Fruit fly (Drosophila melanogaster) whole organism, embryonic: ENCODE results near the gene deltaCOP.

Source experiments
- ATbp ChIP-seq: fragments of 200-800 bp; sonication (Bioruptor generic); optimal IDR thresholded peaks from 2 replicates; lab custom pipeline; 2017; ENCODE audit warnings: missing biosample characterization, mild to moderate bottlenecking, missing genetic modification characterization, missing genetic modification reagents
- Abd-B ChIP-seq: fragments of 200-800 bp; sonication (Bioruptor generic); optimal IDR thresholded peaks from 2 replicates; lab custom pipeline; 2018; ENCODE audit warnings: missing biosample characterization, mild to moderate bottlenecking, missing genetic modification characterization, moderate library complexity
- Adf1 ChIP-seq: fragments of 200-800 bp; sonication (Bioruptor generic); IDR thresholded peaks from 2 replicates; pipeline ENCODE4 v1.3.6; 2022; ENCODE audit warnings: missing biosample characterization, missing genetic modification characterization
- Awh ChIP-seq: fragments of 200-800 bp; sonication (Bioruptor generic); IDR thresholded peaks from 2 replicates; pipeline ENCODE4, ENCODE4 v1.3.6; 2022; ENCODE audit warnings: missing biosample characterization, missing genetic modification characterization
- B-H1 ChIP-seq: fragments of 200-800 bp; sonication (Bioruptor generic); IDR thresholded peaks from 3 replicates; pipeline ENCODE4 v1.3.6; 2022; ENCODE audit warnings: missing biosample characterization, missing genetic modification characterization
- CG10431 ChIP-seq: fragments of 200-800 bp; sonication (Bioruptor generic); optimal IDR thresholded peaks from 3 replicates; lab custom pipeline; 2018; ENCODE audit warnings: missing biosample characterization, mild to moderate bottlenecking, missing genetic modification characterization
- CG10565 ChIP-seq: fragments of 200-800 bp; sonication (Bioruptor generic); optimal IDR thresholded peaks from 3 replicates; lab custom pipeline; 2016; ENCODE audit warnings: missing biosample characterization, mild to moderate bottlenecking, missing genetic modification characterization
- CG11695 ChIP-seq: fragments of 200-800 bp; sonication (Bioruptor generic); IDR thresholded peaks from 3 replicates; pipeline ENCODE4 v1.3.6; 2022; ENCODE audit warnings: missing biosample characterization, missing genetic modification characterization
- CG12299 ChIP-seq: fragments of 200-800 bp; sonication (Bioruptor generic); optimal IDR thresholded peaks from 2 replicates; lab custom pipeline; 2018; ENCODE audit warnings: missing biosample characterization, mild to moderate bottlenecking, missing genetic modification characterization
- CG15073 ChIP-seq: fragments of 200-800 bp; sonication (Bioruptor generic); optimal IDR thresholded peaks from 2 replicates; lab custom pipeline; 2016; ENCODE audit warnings: missing biosample characterization, missing genetic modification characterization
- CG1529 ChIP-seq: fragments of 200-800 bp; sonication (Bioruptor generic); optimal IDR thresholded peaks from 3 replicates; lab custom pipeline; 2018; ENCODE audit warnings: missing biosample characterization, missing genetic modification characterization
- CG16863 ChIP-seq: fragments of 200-800 bp; sonication (Bioruptor generic); optimal IDR thresholded peaks from 3 replicates; lab custom pipeline; 2016; ENCODE audit warnings: missing biosample characterization, missing genetic modification characterization
- CG17568 ChIP-seq: fragments of 200-800 bp; sonication (Bioruptor generic); optimal IDR thresholded peaks from 2 replicates; lab custom pipeline; 2018; ENCODE audit warnings: missing biosample characterization, mild to moderate bottlenecking, missing genetic modification characterization, moderate library complexity
- CG18011 ChIP-seq: fragments of 200-800 bp; sonication (Bioruptor generic); optimal IDR thresholded peaks from 2 replicates; lab custom pipeline; 2017; ENCODE audit warnings: missing biosample characterization, missing genetic modification characterization, mild to moderate bottlenecking, moderate library complexity, missing genotype
- CG32532 ChIP-seq: fragments of 200-800 bp; sonication (Bioruptor generic); IDR thresholded peaks from 2 replicates; pipeline ENCODE4 v1.3.6; 2022; ENCODE audit warnings: missing biosample characterization, missing genetic modification characterization
- CG4617 ChIP-seq: fragments of 200-800 bp; sonication (Bioruptor generic); optimal IDR thresholded peaks from 3 replicates; lab custom pipeline; 2016; ENCODE audit warnings: missing biosample characterization, missing genetic modification characterization, borderline replicate concordance
- CG8478 ChIP-seq: fragments of >200 bp; optimal IDR thresholded peaks from 2 replicates; lab custom pipeline; 2018
- CG8944 ChIP-seq: fragments of 200-800 bp; sonication (Bioruptor generic); optimal IDR thresholded peaks from 3 replicates; lab custom pipeline; 2016; ENCODE audit warnings: missing biosample characterization, missing genetic modification characterization
- CG9609 ChIP-seq: fragments of 200-800 bp; sonication (Bioruptor generic); optimal IDR thresholded peaks from 3 replicates; lab custom pipeline; 2016; ENCODE audit warnings: missing biosample characterization, missing genetic modification characterization
- CTCF ChIP-seq: fragments of 200-800 bp; sonication (Bioruptor generic); optimal IDR thresholded peaks from 2 replicates; lab custom pipeline; 2017; ENCODE audit warnings: missing biosample characterization, mild to moderate bottlenecking, missing genetic modification characterization, moderate library complexity
- CoRest ChIP-seq: fragments of 200-800 bp; sonication (Bioruptor generic); optimal IDR thresholded peaks from 3 replicates; lab custom pipeline; 2018; ENCODE audit warnings: missing biosample characterization, mild to moderate bottlenecking, missing genetic modification characterization, moderate library complexity
- Deaf1 ChIP-seq: fragments of 200-800 bp; optimal IDR thresholded peaks from 3 replicates; lab custom pipeline; 2019; ENCODE audit warnings: missing biosample characterization, mild to moderate bottlenecking, missing genetic modification characterization, moderate library complexity
- Dfd ChIP-seq, 2 experiments: fragments of >200 bp; optimal IDR thresholded peaks; 2 replicates each; lab custom pipeline; 2017; ENCODE audit warnings: missing biosample characterization in 2 of 2, missing genetic modification characterization in 2 of 2
- Doc2 ChIP-seq: fragments of 200-800 bp; sonication (Bioruptor generic); IDR thresholded peaks from 2 replicates; pipeline ENCODE4 v1.3.6; 2022; ENCODE audit warnings: missing biosample characterization, missing genetic modification characterization
- Jarid2 ChIP-seq: fragments of 200-800 bp; sonication (Bioruptor generic); optimal IDR thresholded peaks from 3 replicates; lab custom pipeline; 2017; ENCODE audit warnings: mild to moderate bottlenecking, missing biosample characterization, missing genetic modification reagents, missing genetic modification characterization
- Kr ChIP-seq: fragments of 200-800 bp; sonication (Bioruptor generic); optimal IDR thresholded peaks from 2 replicates; lab custom pipeline; 2017; ENCODE audit warnings: missing biosample characterization, mild to moderate bottlenecking, missing genetic modification characterization
- Lhr ChIP-seq: fragments of 200-800 bp; sonication (Bioruptor generic); optimal IDR thresholded peaks from 3 replicates; lab custom pipeline; 2017; ENCODE audit warnings: mild to moderate bottlenecking, missing biosample characterization, missing genetic modification reagents, missing genetic modification characterization
- MTF-1 ChIP-seq: fragments of 200-800 bp; sonication (Bioruptor generic); optimal IDR thresholded peaks from 2 replicates; lab custom pipeline; 2018; ENCODE audit warnings: missing biosample characterization, mild to moderate bottlenecking, missing genetic modification characterization, borderline replicate concordance
- NFAT ChIP-seq: fragments of 200-800 bp; sonication (Bioruptor generic); IDR thresholded peaks from 2 replicates; pipeline ENCODE4 v1.3.6; 2022; ENCODE audit warnings: missing biosample characterization, missing genetic modification characterization
- Nf-YB ChIP-seq: fragments of 200-800 bp; sonication (Bioruptor generic); optimal IDR thresholded peaks from 3 replicates; lab custom pipeline; 2019; ENCODE audit warnings: missing biosample characterization, mild to moderate bottlenecking, missing genetic modification characterization, moderate library complexity
- Optix ChIP-seq: fragments of 200-800 bp; sonication (Bioruptor generic); IDR thresholded peaks from 3 replicates; pipeline ENCODE4 v1.3.6; 2022; ENCODE audit warnings: missing biosample characterization, missing genetic modification characterization
- PHDP ChIP-seq: fragments of 200-800 bp; sonication (Bioruptor generic); optimal IDR thresholded peaks from 3 replicates; lab custom pipeline; 2018; ENCODE audit warnings: missing biosample characterization, mild to moderate bottlenecking, missing genetic modification characterization, moderate library complexity
- Sox102F ChIP-seq: fragments of 200-800 bp; sonication (Bioruptor generic); optimal IDR thresholded peaks from 2 replicates; lab custom pipeline; 2018; ENCODE audit warnings: missing biosample characterization, mild to moderate bottlenecking, missing genetic modification characterization, moderate library complexity
- TFAM ChIP-seq: fragments of 200-800 bp; sonication (Bioruptor generic); optimal IDR thresholded peaks from 2 replicates; lab custom pipeline; 2017; ENCODE audit warnings: missing biosample characterization, missing genetic modification characterization, inconsistent platforms
- bab2 ChIP-seq: fragments of 200-800 bp; sonication (Bioruptor generic); optimal IDR thresholded peaks from 2 replicates; lab custom pipeline; 2016; ENCODE audit warnings: missing biosample characterization, missing genetic modification characterization
- br ChIP-seq: fragments of >200 bp; optimal IDR thresholded peaks from 2 replicates; lab custom pipeline; 2017
- btn ChIP-seq: fragments of 200-800 bp; sonication (Bioruptor generic); optimal IDR thresholded peaks from 2 replicates; lab custom pipeline; 2016; ENCODE audit warnings: missing biosample characterization, missing genetic modification characterization
- crc ChIP-seq: fragments of 200-800 bp; sonication (Bioruptor generic); optimal IDR thresholded peaks from 2 replicates; lab custom pipeline; 2016; ENCODE audit warnings: missing biosample characterization, missing genetic modification characterization
- ken ChIP-seq: fragments of 200-800 bp; sonication (Bioruptor generic); IDR thresholded peaks from 3 replicates; pipeline ENCODE4 v1.3.6; 2022; ENCODE audit warnings: missing biosample characterization, missing genetic modification characterization
- oc ChIP-seq: fragments of 200-800 bp; sonication (Bioruptor generic); optimal IDR thresholded peaks from 2 replicates; lab custom pipeline; 2018; ENCODE audit warnings: missing biosample characterization, mild to moderate bottlenecking, missing genetic modification characterization, moderate library complexity
- onecut ChIP-seq: fragments of 200-800 bp; sonication (Bioruptor generic); IDR thresholded peaks from 2 replicates; pipeline ENCODE4 v1.3.6; 2022; ENCODE audit warnings: missing biosample characterization, missing genetic modification characterization
- pan ChIP-seq, 4 experiments: fragments of >200 bp in 3 of 4; fragments of 200-800 bp in 1 of 4; sonication (Bioruptor generic) in 1 of 4; optimal IDR thresholded peaks in 3 of 4; IDR thresholded peaks in 1 of 4; 2 replicates each; pipeline versions ENCODE4 v1.3.6 to Lab custom; 2017 to 2022; ENCODE audit warnings: missing biosample characterization in 2 of 4, missing genetic modification characterization in 2 of 4, mixed read lengths in 1 of 4
- pho ChIP-seq: fragments of 200-800 bp; sonication (Bioruptor generic); optimal IDR thresholded peaks from 2 replicates; lab custom pipeline; 2016; ENCODE audit warnings: missing biosample characterization, missing genetic modification characterization
- pum ChIP-seq: fragments of 200-800 bp; sonication (Bioruptor generic); optimal IDR thresholded peaks from 2 replicates; lab custom pipeline; 2016; ENCODE audit warnings: missing biosample characterization, missing genetic modification characterization
- sna ChIP-seq: fragments of 200-800 bp; sonication (Bioruptor generic); IDR thresholded peaks from 2 replicates; pipeline ENCODE4 v1.3.6; 2022; ENCODE audit warnings: missing biosample characterization, missing genetic modification characterization; ENCODE audit not compliant: partially characterized antibody
- ttk ChIP-seq: fragments of 200-800 bp; sonication (Bioruptor generic); IDR thresholded peaks from 2 replicates; pipeline ENCODE4 v2.1.2; 2022; ENCODE audit warnings: missing biosample characterization, missing genetic modification characterization
- vnd ChIP-seq: fragments of 200-800 bp; sonication (Bioruptor generic); IDR thresholded peaks from 3 replicates; pipeline ENCODE4 v1.3.6; 2022; ENCODE audit warnings: missing biosample characterization, missing genetic modification characterization; ENCODE audit not compliant: partially characterized antibody
- wdn ChIP-seq: fragments of 200-800 bp; sonication (Bioruptor generic); IDR thresholded peaks from 2 replicates; pipeline ENCODE4 v1.3.6; 2022; ENCODE audit warnings: missing biosample characterization, missing genetic modification characterization
- zen2 ChIP-seq: fragments of 200-800 bp; sonication (Bioruptor generic); IDR thresholded peaks from 3 replicates; pipeline ENCODE4 v1.3.6; 2022; ENCODE audit warnings: missing biosample characterization, missing genetic modification characterization; ENCODE audit not compliant: partially characterized antibody
- zfh1 ChIP-seq: fragments of 200-800 bp; sonication (Bioruptor generic); IDR thresholded peaks from 3 replicates; pipeline ENCODE4 v1.3.6; 2022; ENCODE audit warnings: missing biosample characterization, missing genetic modification characterization

deltaCOP gene

dm6 chrX:1877107-1877736 lies 15.6 kb upstream of the deltaCOP start, which contains the start of the genes CG14817 and CG14805 (continued):
- no peak for TF ChIP-seq Sox102F (GFP tag; lab: Kevin White, UChicago)
- peak; percentile 81 for TF ChIP-seq CG10431 (GFP tag; lab: Kevin White, UChicago)
- no peak for TF ChIP-seq ATbp (GFP tag; lab: Kevin White, UChicago)
- peak; percentile 55; the same call in 1 of the 3 replicates for TF ChIP-seq CG11695 (GFP tag; lab: Robert Waterston, UW)
- TF ChIP-seq br (lab: Kevin White, UChicago): no peak
- TF ChIP-seq btn (GFP tag; lab: Kevin White, UChicago): no peak
- TF ChIP-seq Adf1: no peak; the same call in 1 of the 2 replicates
- TF ChIP-seq sna (GFP tag; lab: Robert Waterston, UW): 0 out of 2 replicates have a peak, but pooled peaks have one; percentile 49
- TF ChIP-seq Doc2 (GFP tag; lab: Robert Waterston, UW): no peak
- peak; percentile 46; the same call in 1 of the 2 replicates for TF ChIP-seq Awh
- 0 out of 3 replicates have a peak, but pooled peaks have one; percentile 22 for TF ChIP-seq Optix
- no peak for TF ChIP-seq CG15073 (GFP tag; lab: Kevin White, UChicago)
- 0 out of 3 replicates have a peak, but pooled peaks have one; percentile 40 for TF ChIP-seq ken
- peak; percentile 76 for TF ChIP-seq onecut (GFP tag; lab: Robert Waterston, UW)
- TF ChIP-seq bab2 (GFP tag; lab: Kevin White, UChicago): no peak
- TF ChIP-seq zfh1: peak; percentile 51; the same call in 1 of the 3 replicates
- no peak for TF ChIP-seq CG16863 (GFP tag; lab: Kevin White, UChicago)
- TF ChIP-seq CG4617 (GFP tag; lab: Kevin White, UChicago): peak; percentile 74
- peak; percentile 27 for TF ChIP-seq crc (GFP tag; lab: Kevin White, UChicago)
- TF ChIP-seq vnd (GFP tag; lab: Robert Waterston, UW): 0 out of 3 replicates have a peak, but pooled peaks have one; percentile 31
- no peak for TF ChIP-seq pho (GFP tag; lab: Kevin White, UChicago)
- TF ChIP-seq CG17568: no peak
- TF ChIP-seq NFAT: peak; percentile 68; the same call in 1 of the 2 replicates
- TF ChIP-seq CG10565 (GFP tag; lab: Kevin White, UChicago): no peak
- no peak for TF ChIP-seq CG8478 (lab: Kevin White, UChicago)
- TF ChIP-seq CG1529: peak; percentile 54
- no peak for TF ChIP-seq CG8944 (GFP tag; lab: Kevin White, UChicago)
- TF ChIP-seq zen2 (GFP tag; lab: Robert Waterston, UW): no peak
- TF ChIP-seq CTCF (GFP tag; lab: Kevin White, UChicago): peak; percentile 33
- TF ChIP-seq TFAM (GFP tag; lab: Kevin White, UChicago): peak; percentile 6
- TF ChIP-seq wdn (GFP tag; lab: Robert Waterston, UW): no peak
- TF ChIP-seq Kr (GFP tag; lab: Kevin White, UChicago): no peak
- TF ChIP-seq pum (GFP tag; lab: Kevin White, UChicago): no peak
- no peak for TF ChIP-seq Dfd (GFP tag; optimal IDR thresholded peaks at IDR 0.05; lab: Kevin White, UChicago)
- peak; percentile 81 for TF ChIP-seq CG12299 (tag; lab: Kevin White, UChicago)
- TF ChIP-seq B-H1 (GFP tag; lab: Robert Waterston, UW): no peak
- TF ChIP-seq Abd-B (GFP tag; lab: Kevin White, UChicago): no peak
- peak; percentile 51 for TF ChIP-seq Nf-YB (GFP tag; lab: Kevin White, UChicago)
- TF ChIP-seq CG32532 (GFP tag; lab: Robert Waterston, UW): peak; percentile 70
- TF ChIP-seq CoRest (tag; lab: Kevin White, UChicago): peak; percentile 43
- TF ChIP-seq CG18011 (GFP tag; lab: Kevin White, UChicago): peak; percentile 53
- peak; percentile 30 for TF ChIP-seq Deaf1 (tag; lab: Kevin White, UChicago)
- TF ChIP-seq PHDP (tag; lab: Kevin White, UChicago): peak; percentile 81
- TF ChIP-seq ttk (GFP tag; lab: Robert Waterston, UW): no peak
- no peak for TF ChIP-seq pan (optimal IDR thresholded peaks at IDR 0.05; lab: Kevin White, UChicago)
- peak in 1 of 2 experiments; percentile 56 for TF ChIP-seq pan (GFP tag; optimal IDR thresholded peaks at IDR 0.05 in 1 of 2, IDR thresholded peaks at IDR 0.05 in 1 of 2)
- no peak for TF ChIP-seq Jarid2 (GFP tag; lab: Kevin White, UChicago)
- no peak for TF ChIP-seq CG9609
- TF ChIP-seq Lhr (GFP tag; lab: Kevin White, UChicago): peak; percentile 50
- no peak for TF ChIP-seq oc (tag; lab: Kevin White, UChicago)
- TF ChIP-seq MTF-1 (GFP tag; lab: Kevin White, UChicago): peak; percentile 92
